Worm (Caenorhabditis elegans) whole organism, early embryonic: Measurements from ENCODE around the gene sfxn-2.

Experiments
- B0310.2 ChIP-seq: sonication (generic microtip); optimal IDR thresholded peaks from 2 replicates; lab custom pipeline; 2016; ENCODE audit warnings: mild to moderate bottlenecking, missing genetic modification characterization, missing compliant biosample characterization
- ama-1 ChIP-seq: fragments of 150-350 bp; optimal IDR thresholded peaks from 2 replicates; lab custom pipeline; 2014
- hmg-4 ChIP-seq: fragments of 200-800 bp; sonication (Bioruptor generic); optimal IDR thresholded peaks from 2 replicates; lab custom pipeline; 2018; ENCODE audit warnings: mild to moderate bottlenecking, missing genetic modification characterization, missing compliant biosample characterization
- pes-1 ChIP-seq: fragments of 200-800 bp; sonication (Bioruptor generic); IDR thresholded peaks from 2 replicates; pipeline ENCODE4 v1.3.6; 2022; ENCODE audit warnings: missing genetic modification reagents, missing genetic modification characterization, missing compliant biosample characterization

DNA sequence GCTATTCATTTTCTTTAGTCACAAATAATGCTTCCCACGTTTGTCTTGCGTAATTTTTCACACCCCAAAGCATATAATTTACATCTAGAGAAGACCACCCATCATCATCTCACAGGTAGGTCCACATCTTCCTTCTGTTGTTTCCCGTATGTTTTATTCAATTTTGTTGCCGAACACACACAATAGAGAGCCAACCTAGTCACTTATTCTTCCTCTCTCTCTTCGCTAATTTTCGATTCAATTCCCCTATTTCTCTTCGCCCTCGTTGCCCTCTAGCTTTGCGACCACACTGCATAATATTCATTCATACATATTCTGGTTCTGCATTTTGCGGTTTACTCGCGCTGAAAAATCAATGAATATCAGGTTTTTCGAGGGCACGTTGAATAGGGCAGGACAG, 47.9 kb upstream of the sfxn-2 start:
- TF ChIP-seq B0310.2 (tag; lab: Kevin White, UChicago) (no peak), hmg-4 (GFP tag; lab: Kevin White, UChicago) (no peak), pes-1 (GFP tag; lab: Robert Waterston, UW) (no peak), ama-1 (lab: Kevin White, UChicago) (no peak)
